Worm (Caenorhabditis elegans) whole organism, young adult: ENCODE measurements around the gene sta-2.

Source experiments
- B0035.1 ChIP-seq: sonication (generic microtip); optimal IDR thresholded peaks from 2 replicates; lab custom pipeline; 2016; ENCODE audit warnings: missing genetic modification characterization, mild to moderate bottlenecking, missing compliant biosample characterization, missing genotype, missing genetic modification reagents
- B0336.3 ChIP-seq: fragments of 200-800 bp; sonication (Bioruptor generic); IDR thresholded peaks from 2 replicates; pipeline ENCODE4 v1.3.6; 2022; ENCODE audit warnings: missing genetic modification characterization, missing compliant biosample characterization
- C06A6.2 ChIP-seq: fragments of 200-800 bp; sonication (Bioruptor generic); conservative IDR thresholded peaks from 2 replicates; pipeline ENCODE4 v1.3.6; 2022; ENCODE audit warnings: missing genetic modification characterization, missing compliant biosample characterization
- D2030.7 ChIP-seq: fragments of 200-800 bp; sonication (Bioruptor generic); IDR thresholded peaks from 2 replicates; pipeline ENCODE4 v1.3.6; 2022; ENCODE audit warnings: missing genetic modification reagents, missing genetic modification characterization, missing compliant biosample characterization
- F23B12.7 ChIP-seq: sonication (generic microtip); optimal IDR thresholded peaks from 2 replicates; lab custom pipeline; 2017; ENCODE audit warnings: missing genetic modification characterization, mild to moderate bottlenecking, missing compliant biosample characterization, antibody characterized with exemption, moderate library complexity; ENCODE audit not compliant: insufficient read depth
- F52B5.7 ChIP-seq: sonication (generic microtip); optimal IDR thresholded peaks from 2 replicates; lab custom pipeline; 2016; ENCODE audit warnings: mild to moderate bottlenecking, missing genetic modification characterization, missing compliant biosample characterization
- F57C9.4 ChIP-seq: sonication (generic microtip); optimal IDR thresholded peaks from 2 replicates; lab custom pipeline; 2017; ENCODE audit warnings: mild to moderate bottlenecking, missing genetic modification characterization, missing compliant biosample characterization
- K11D2.4 ChIP-seq: fragments of 200-800 bp; sonication (Bioruptor generic); IDR thresholded peaks from 2 replicates; pipeline ENCODE4 v1.3.6; 2022; ENCODE audit warnings: missing genetic modification reagents, missing genetic modification characterization, missing compliant biosample characterization
- T26A5.8 ChIP-seq: sonication (generic microtip); optimal IDR thresholded peaks from 2 replicates; lab custom pipeline; 2016; ENCODE audit warnings: missing genetic modification characterization, missing compliant biosample characterization
- Y53G8AR.9 ChIP-seq: fragments of 200-800 bp; sonication (Bioruptor generic); conservative IDR thresholded peaks from 2 replicates; pipeline ENCODE4 v1.3.6; 2022; ENCODE audit warnings: missing genetic modification reagents, missing genetic modification characterization, missing compliant biosample characterization
- Y67H2A.10 ChIP-seq: fragments of 200-800 bp; sonication (Bioruptor generic); conservative IDR thresholded peaks from 2 replicates; pipeline ENCODE4 v1.3.6; 2022; ENCODE audit warnings: missing genetic modification reagents, missing genetic modification characterization, missing compliant biosample characterization
- Y79H2A.3 ChIP-seq: fragments of 200-800 bp; sonication (Bioruptor generic); conservative IDR thresholded peaks from 2 replicates; pipeline ENCODE4 v1.3.6; 2022; ENCODE audit warnings: missing genetic modification reagents, missing genetic modification characterization, missing compliant biosample characterization
- Y95B8A.8 ChIP-seq: fragments of 200-800 bp; sonication (Bioruptor generic); IDR thresholded peaks from 2 replicates; pipeline ENCODE4 v1.3.6; 2022; ENCODE audit warnings: missing genetic modification reagents, missing genetic modification characterization, missing compliant biosample characterization
- ZK185.1 ChIP-seq: sonication (generic microtip); optimal IDR thresholded peaks from 2 replicates; lab custom pipeline; 2016; ENCODE audit warnings: mild to moderate bottlenecking, missing genetic modification characterization, missing compliant biosample characterization; ENCODE audit not compliant: poor library complexity, severe bottlenecking
- attf-5 ChIP-seq: fragments of 200-800 bp; sonication (Bioruptor generic); optimal IDR thresholded peaks from 2 replicates; lab custom pipeline; 2018; ENCODE audit warnings: mild to moderate bottlenecking, missing genetic modification characterization, missing compliant biosample characterization
- ccch-3 ChIP-seq: fragments of 200-800 bp; sonication (Bioruptor generic); optimal IDR thresholded peaks from 2 replicates; lab custom pipeline; 2018; ENCODE audit warnings: mild to moderate bottlenecking, missing genetic modification characterization, missing compliant biosample characterization
- cebp-2 ChIP-seq: fragments of 200-800 bp; sonication (Bioruptor generic); IDR thresholded peaks from 2 replicates; pipeline ENCODE4 v1.3.6; 2022; ENCODE audit warnings: missing genetic modification characterization, missing compliant biosample characterization
- ceh-40 ChIP-seq: fragments of 200-800 bp; sonication (Bioruptor generic); IDR thresholded peaks from 2 replicates; pipeline ENCODE4 v1.3.6; 2022; ENCODE audit warnings: missing genetic modification characterization, missing compliant biosample characterization
- ceh-79 ChIP-seq: sonication (generic microtip); optimal IDR thresholded peaks from 2 replicates; lab custom pipeline; 2017; ENCODE audit warnings: mild to moderate bottlenecking, missing genetic modification characterization, missing compliant biosample characterization
- dox-1 ChIP-seq: fragments of 200-800 bp; sonication (Bioruptor generic); IDR thresholded peaks from 2 replicates; pipeline ENCODE4 v1.3.6; 2022; ENCODE audit warnings: missing genetic modification reagents, missing genetic modification characterization, missing compliant biosample characterization
- dpl-1 ChIP-seq: fragments of 150-350 bp; optimal IDR thresholded peaks from 2 replicates; lab custom pipeline; 2014; ENCODE audit warnings: missing biosample characterization, missing genetic modification reagents, missing genetic modification characterization
- efl-1 ChIP-seq: fragments of 150-350 bp; optimal IDR thresholded peaks from 2 replicates; lab custom pipeline; 2014; ENCODE audit warnings: missing biosample characterization, missing genetic modification reagents, missing genetic modification characterization
- egl-44 ChIP-seq: fragments of 200-800 bp; sonication (Bioruptor generic); IDR thresholded peaks from 2 replicates; pipeline ENCODE4 v1.3.6; 2022; ENCODE audit warnings: missing genetic modification reagents, missing genetic modification characterization, missing compliant biosample characterization
- egrh-3 ChIP-seq: fragments of 200-800 bp; sonication (Bioruptor generic); IDR thresholded peaks from 2 replicates; pipeline ENCODE4 v1.3.6; 2022; ENCODE audit warnings: missing genetic modification reagents, missing genetic modification characterization, missing compliant biosample characterization
- ets-4 ChIP-seq: fragments of 200-800 bp; sonication (Bioruptor generic); optimal IDR thresholded peaks from 2 replicates; lab custom pipeline; 2018; ENCODE audit warnings: mild to moderate bottlenecking, missing genetic modification characterization, missing compliant biosample characterization
- fkh-3 ChIP-seq: sonication (generic microtip); optimal IDR thresholded peaks from 2 replicates; lab custom pipeline; 2016; ENCODE audit warnings: mild to moderate bottlenecking, missing genetic modification characterization, missing compliant biosample characterization
- gei-17 ChIP-seq: fragments of 200-800 bp; sonication (Bioruptor generic); optimal IDR thresholded peaks from 2 replicates; lab custom pipeline; 2018; ENCODE audit warnings: mild to moderate bottlenecking, missing genetic modification characterization, missing compliant biosample characterization
- hmg-1.2 ChIP-seq: fragments of 200-800 bp; sonication (Bioruptor generic); IDR thresholded peaks from 2 replicates; pipeline ENCODE4 v1.3.6; 2022; ENCODE audit warnings: missing genetic modification reagents, missing genetic modification characterization, missing compliant biosample characterization
- lag-1 ChIP-seq: fragments of 200-800 bp; sonication (Bioruptor generic); IDR thresholded peaks from 2 replicates; pipeline ENCODE4 v1.3.6; 2022; ENCODE audit warnings: missing genetic modification reagents, missing genetic modification characterization, missing compliant biosample characterization
- lin-26 ChIP-seq: fragments of 200-800 bp; sonication (Bioruptor generic); IDR thresholded peaks from 2 replicates; pipeline ENCODE4 v1.3.6; 2022; ENCODE audit warnings: missing genetic modification reagents, missing genetic modification characterization, missing compliant biosample characterization
- lin-40 ChIP-seq: sonication (generic microtip); optimal IDR thresholded peaks from 2 replicates; lab custom pipeline; 2016; ENCODE audit warnings: missing genetic modification characterization, mild to moderate bottlenecking, missing compliant biosample characterization, missing genotype, missing genetic modification reagents
- lin-54 ChIP-seq: fragments of 200-800 bp; sonication (Bioruptor generic); optimal IDR thresholded peaks from 2 replicates; lab custom pipeline; 2018; ENCODE audit warnings: mild to moderate bottlenecking, missing genetic modification characterization, missing compliant biosample characterization
- lir-1 ChIP-seq: fragments of 200-800 bp; sonication (Bioruptor generic); conservative IDR thresholded peaks from 2 replicates; pipeline ENCODE4 v1.3.6; 2022; ENCODE audit warnings: missing genetic modification reagents, missing genetic modification characterization, missing compliant biosample characterization
- lsl-1 ChIP-seq: fragments of 200-800 bp; sonication (Bioruptor generic); optimal IDR thresholded peaks from 2 replicates; lab custom pipeline; 2018; ENCODE audit warnings: mild to moderate bottlenecking, missing genetic modification characterization, moderate library complexity, missing compliant biosample characterization
- madf-10 ChIP-seq: sonication (generic microtip); optimal IDR thresholded peaks from 2 replicates; lab custom pipeline; 2016; ENCODE audit warnings: mild to moderate bottlenecking, missing genetic modification characterization, missing compliant biosample characterization
- madf-3 ChIP-seq: fragments of 200-800 bp; sonication (Bioruptor generic); IDR thresholded peaks from 2 replicates; pipeline ENCODE4 v1.3.6; 2022; ENCODE audit warnings: missing genetic modification reagents, missing genetic modification characterization, missing compliant biosample characterization
- mel-28 ChIP-seq: sonication (generic microtip); optimal IDR thresholded peaks from 2 replicates; lab custom pipeline; 2016; ENCODE audit warnings: borderline replicate concordance, mild to moderate bottlenecking, missing genetic modification characterization, missing compliant biosample characterization
- nhr-120 ChIP-seq: fragments of 200-800 bp; sonication (Bioruptor generic); IDR thresholded peaks from 2 replicates; pipeline ENCODE4 v1.3.6; 2022; ENCODE audit warnings: missing genetic modification characterization, missing compliant biosample characterization
- pbrm-1 ChIP-seq: fragments of 200-800 bp; sonication (Bioruptor generic); IDR thresholded peaks from 2 replicates; pipeline ENCODE4 v1.3.6; 2022; ENCODE audit warnings: missing genetic modification reagents, missing genetic modification characterization, missing compliant biosample characterization
- rpc-1 ChIP-seq, 2 experiments: fragments of 150-350 bp in 1 of 2; sonication (generic microtip) in 1 of 2; optimal IDR thresholded peaks; 2 replicates each; lab custom pipeline; 2014 to 2018; ENCODE audit warnings: missing biosample characterization in 1 of 2, missing genetic modification characterization in 1 of 2, missing genetic modification reagents in 1 of 2, missing genotype in 1 of 2
- sdz-38 ChIP-seq: sonication (generic microtip); optimal IDR thresholded peaks from 2 replicates; lab custom pipeline; 2016; ENCODE audit warnings: missing genotype, missing genetic modification characterization, missing compliant biosample characterization
- sea-2 ChIP-seq: fragments of 200-800 bp; sonication (Bioruptor generic); IDR thresholded peaks from 2 replicates; pipeline ENCODE4 v1.3.6; 2022; ENCODE audit warnings: missing genetic modification characterization, missing compliant biosample characterization
- sptf-2 ChIP-seq: fragments of 200-800 bp; sonication (Bioruptor generic); optimal IDR thresholded peaks from 2 replicates; lab custom pipeline; 2018; ENCODE audit warnings: mild to moderate bottlenecking, missing genetic modification characterization, missing compliant biosample characterization
- unc-130 ChIP-seq: sonication (generic microtip); optimal IDR thresholded peaks from 2 replicates; lab custom pipeline; 2016; ENCODE audit warnings: missing genetic modification reagents, missing genetic modification characterization, missing compliant biosample characterization
- unc-62 ChIP-seq: fragments of 150-350 bp; optimal IDR thresholded peaks from 2 replicates; lab custom pipeline; 2014; ENCODE audit warnings: missing biosample characterization, missing genetic modification reagents, missing genetic modification characterization
- xnd-1 ChIP-seq: sonication (generic microtip); optimal IDR thresholded peaks from 2 replicates; lab custom pipeline; 2016; ENCODE audit warnings: missing genotype, missing genetic modification reagents, missing genetic modification characterization, missing compliant biosample characterization
- zim-3 ChIP-seq: sonication (generic microtip); optimal IDR thresholded peaks from 2 replicates; lab custom pipeline; 2017; ENCODE audit warnings: mild to moderate bottlenecking, missing genetic modification characterization, moderate library complexity, missing compliant biosample characterization
- ztf-3 ChIP-seq: fragments of 200-800 bp; sonication (Bioruptor generic); optimal IDR thresholded peaks from 2 replicates; lab custom pipeline; 2018; ENCODE audit warnings: mild to moderate bottlenecking, missing genetic modification characterization, missing compliant biosample characterization

sta-2 gene

DNA sequence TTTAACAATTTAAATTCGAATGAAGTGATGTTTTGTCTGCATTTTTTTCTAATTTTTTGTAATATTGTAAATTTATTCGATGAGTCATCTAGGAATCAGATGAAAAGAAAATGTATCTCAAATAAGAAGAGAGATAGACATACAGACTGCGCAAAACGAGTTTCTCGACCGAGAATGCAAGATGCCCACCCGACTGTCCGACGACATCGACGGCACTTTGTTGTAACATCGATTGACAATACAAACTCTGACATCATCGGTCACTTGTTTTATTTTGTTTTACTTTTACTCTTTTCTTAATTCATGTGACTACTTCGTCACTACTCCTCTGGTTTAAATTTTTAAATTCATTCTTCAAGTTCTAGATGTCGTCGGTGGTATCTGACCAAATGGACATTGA is at the start of gene sta-2:
Gene sta-2 (plus strand): TSS at position 349 of the 400 bp plus-strand sequence.
- TF ChIP-seq hmg-1.2 (GFP tag; lab: Robert Waterston, UW) (no peak), lir-1 (no peak), K11D2.4 (GFP tag; lab: Robert Waterston, UW) (no peak), lin-40 (tag; lab: Kevin White, UChicago) (peak; percentile 27)

DNA sequence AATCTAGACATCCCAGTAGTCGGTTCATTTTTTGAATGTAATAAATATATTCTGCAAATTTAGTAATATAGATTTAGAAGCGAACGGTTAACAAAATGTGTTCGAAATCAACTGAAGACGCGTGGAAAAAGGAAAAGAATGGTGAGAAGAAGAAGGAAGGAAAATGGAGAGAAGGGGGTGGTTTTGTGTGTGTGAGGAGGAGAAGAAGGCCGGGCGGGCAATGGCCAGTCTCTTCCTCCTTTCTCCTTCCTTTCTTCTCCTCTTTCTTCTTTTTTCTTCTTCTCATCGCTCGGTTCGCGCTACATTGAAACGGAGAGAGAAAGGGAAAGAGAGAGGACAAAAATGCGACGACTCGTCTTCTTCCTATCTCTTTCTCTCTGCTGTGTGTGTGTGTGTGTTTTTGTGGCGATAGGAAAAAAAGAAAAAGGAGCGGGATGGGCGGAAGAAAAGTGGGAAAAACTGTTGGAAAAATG is 48.9 kb upstream of the sta-2 start, which contains the start of gene ztf-9:
Gene ztf-9 (minus strand): TSS at position 51 of the 473 bp plus-strand sequence.
- TF ChIP-seq Y95B8A.8 (GFP tag; lab: Robert Waterston, UW) (no peak), lin-54 (GFP tag; lab: Kevin White, UChicago) (peak; percentile 23), lin-26 (no peak), egl-44 (GFP tag; lab: Robert Waterston, UW) (no peak), fkh-3 (tag; lab: Kevin White, UChicago) (no peak), sptf-2 (GFP tag; lab: Kevin White, UChicago) (no peak), efl-1 (no peak), lsl-1 (no peak), B0035.1 (tag; lab: Kevin White, UChicago) (no peak), C06A6.2 (no peak), T26A5.8 (tag; lab: Kevin White, UChicago) (no peak), unc-62 (no peak), madf-3 (GFP tag; lab: Robert Waterston, UW) (no peak), F23B12.7 (tag; lab: Kevin White, UChicago) (peak; percentile 17), gei-17 (GFP tag; lab: Kevin White, UChicago) (no peak), rpc-1 (optimal IDR thresholded peaks at IDR 0.05; lab: Kevin White, UChicago) (no peak), rpc-1 (tag; optimal IDR thresholded peaks at IDR 0.05; lab: Kevin White, UChicago) (no peak), Y79H2A.3 (no peak), nhr-120 (GFP tag; lab: Robert Waterston, UW) (no peak), zim-3 (no peak), egrh-3 (peak; percentile 69), ztf-3 (GFP tag; lab: Kevin White, UChicago) (no peak), ceh-79 (tag; lab: Kevin White, UChicago) (no peak), D2030.7 (no peak), lag-1 (GFP tag; lab: Robert Waterston, UW) (no peak), ceh-40 (GFP tag; lab: Robert Waterston, UW) (no peak), dox-1 (0 out of 2 replicates have a peak, but pooled peaks have one; percentile 69), B0336.3 (GFP tag; lab: Robert Waterston, UW) (no peak), ZK185.1 (tag; lab: Kevin White, UChicago) (no peak), sdz-38 (tag; lab: Kevin White, UChicago) (no peak), cebp-2 (GFP tag; lab: Robert Waterston, UW) (no peak), ccch-3 (GFP tag; lab: Kevin White, UChicago) (no peak), Y53G8AR.9 (no peak), ets-4 (GFP tag; lab: Kevin White, UChicago) (no peak), mel-28 (tag; lab: Kevin White, UChicago) (no peak), pbrm-1 (GFP tag; lab: Robert Waterston, UW) (no peak), F52B5.7 (tag; lab: Kevin White, UChicago) (no peak), sea-2 (GFP tag; lab: Robert Waterston, UW) (no peak), hmg-1.2 (GFP tag; lab: Robert Waterston, UW) (no peak), unc-130 (GFP tag; lab: Kevin White, UChicago) (no peak), F57C9.4 (no peak), Y67H2A.10 (GFP tag; lab: Robert Waterston, UW) (no peak), xnd-1 (tag; lab: Kevin White, UChicago) (no peak), attf-5 (GFP tag; lab: Kevin White, UChicago) (peak; percentile 33), madf-10 (peak; percentile 11), lin-40 (tag; lab: Kevin White, UChicago) (peak; percentile 42), dpl-1 (no peak)
